Fruit fly (Drosophila melanogaster) whole organism, embryonic: ENCODE data around the gene Osi20.

Experiments
- Antp ChIP-seq: fragments of 200-800 bp; sonication (Bioruptor generic); optimal IDR thresholded peaks from 3 replicates; lab custom pipeline; 2016; ENCODE audit warnings: missing biosample characterization, missing genetic modification characterization
- CG10267 ChIP-seq: fragments of 200-800 bp; sonication (Bioruptor generic); optimal IDR thresholded peaks from 2 replicates; lab custom pipeline; 2018; ENCODE audit warnings: missing biosample characterization, mild to moderate bottlenecking, missing genetic modification characterization, moderate library complexity
- CG10543 ChIP-seq: fragments of 200-800 bp; sonication (Bioruptor generic); optimal IDR thresholded peaks from 3 replicates; lab custom pipeline; 2017; ENCODE audit warnings: missing biosample characterization, mild to moderate bottlenecking, missing genetic modification characterization, moderate library complexity
- CG11247 ChIP-seq: fragments of 200-800 bp; sonication (Bioruptor generic); IDR thresholded peaks from 2 replicates; pipeline ENCODE4 v1.3.6; 2022; ENCODE audit warnings: missing biosample characterization, missing genetic modification characterization
- CG12104 ChIP-seq: fragments of 200-800 bp; sonication (Bioruptor generic); optimal IDR thresholded peaks from 3 replicates; lab custom pipeline; 2016; ENCODE audit warnings: missing biosample characterization, missing genetic modification characterization
- CG12219 ChIP-seq: fragments of 200-800 bp; sonication (Bioruptor generic); optimal IDR thresholded peaks from 3 replicates; lab custom pipeline; 2018; ENCODE audit warnings: missing biosample characterization, mild to moderate bottlenecking, missing genetic modification characterization
- CG12299 ChIP-seq: fragments of 200-800 bp; sonication (Bioruptor generic); optimal IDR thresholded peaks from 2 replicates; lab custom pipeline; 2018; ENCODE audit warnings: missing biosample characterization, mild to moderate bottlenecking, missing genetic modification characterization
- CG1233 ChIP-seq: fragments of 200-800 bp; sonication (Bioruptor generic); optimal IDR thresholded peaks from 4 replicates; lab custom pipeline; 2018; ENCODE audit warnings: missing biosample characterization, mild to moderate bottlenecking, missing genetic modification characterization
- CG12744 ChIP-seq: fragments of 200-800 bp; sonication (Bioruptor generic); optimal IDR thresholded peaks from 2 replicates; lab custom pipeline; 2016; ENCODE audit warnings: missing biosample characterization, missing genetic modification characterization
- CG13894 ChIP-seq: fragments of 200-800 bp; sonication (Bioruptor generic); optimal IDR thresholded peaks from 3 replicates; lab custom pipeline; 2018; ENCODE audit warnings: missing biosample characterization, mild to moderate bottlenecking, missing genetic modification characterization, moderate library complexity
- CG17802 ChIP-seq: fragments of 200-800 bp; sonication (Bioruptor generic); optimal IDR thresholded peaks from 2 replicates; lab custom pipeline; 2018; ENCODE audit warnings: missing biosample characterization, mild to moderate bottlenecking, missing genetic modification characterization, moderate library complexity
- CG3163 ChIP-seq: fragments of 200-800 bp; sonication (Bioruptor generic); optimal IDR thresholded peaks from 3 replicates; lab custom pipeline; 2016; ENCODE audit warnings: missing biosample characterization, missing genetic modification characterization
- CG4424 ChIP-seq: fragments of 200-800 bp; sonication (Bioruptor generic); optimal IDR thresholded peaks from 3 replicates; lab custom pipeline; 2016; ENCODE audit warnings: missing biosample characterization, missing genetic modification characterization
- CG6175 ChIP-seq: fragments of 200-800 bp; sonication (Bioruptor generic); IDR thresholded peaks from 3 replicates; pipeline ENCODE4 v1.3.6; 2022; ENCODE audit warnings: missing biosample characterization, missing genetic modification characterization
- CG6854 ChIP-seq: fragments of 200-800 bp; sonication (Bioruptor generic); optimal IDR thresholded peaks from 3 replicates; lab custom pipeline; 2017; ENCODE audit warnings: missing biosample characterization, mild to moderate bottlenecking, missing genetic modification characterization
- CG7839 ChIP-seq: fragments of 200-800 bp; sonication (Bioruptor generic); optimal IDR thresholded peaks from 3 replicates; lab custom pipeline; 2018; ENCODE audit warnings: missing biosample characterization, mild to moderate bottlenecking, missing genetic modification characterization, moderate library complexity
- CG8281 ChIP-seq: fragments of 200-800 bp; sonication (Bioruptor generic); optimal IDR thresholded peaks from 2 replicates; lab custom pipeline; 2018; ENCODE audit warnings: missing biosample characterization, mild to moderate bottlenecking, missing genetic modification characterization, moderate library complexity
- CG9817 ChIP-seq: fragments of 200-800 bp; sonication (Bioruptor generic); optimal IDR thresholded peaks from 2 replicates; lab custom pipeline; 2018; ENCODE audit warnings: missing biosample characterization, mild to moderate bottlenecking, missing genetic modification characterization, moderate library complexity
- CTCF ChIP-seq: fragments of 200-800 bp; sonication (Bioruptor generic); optimal IDR thresholded peaks from 2 replicates; lab custom pipeline; 2017; ENCODE audit warnings: missing biosample characterization, mild to moderate bottlenecking, missing genetic modification characterization, moderate library complexity
- D19B ChIP-seq: fragments of 200-800 bp; sonication (Bioruptor generic); optimal IDR thresholded peaks from 2 replicates; lab custom pipeline; 2017; ENCODE audit warnings: missing biosample characterization, mild to moderate bottlenecking, missing genetic modification characterization
- Fer1 ChIP-seq: fragments of 200-800 bp; sonication (Bioruptor generic); optimal IDR thresholded peaks from 2 replicates; lab custom pipeline; 2017; ENCODE audit warnings: missing biosample characterization, mild to moderate bottlenecking, missing genetic modification characterization
- Gug ChIP-seq: fragments of 200-800 bp; sonication (Bioruptor generic); IDR thresholded peaks from 4 replicates; pipeline ENCODE4 v1.3.6; 2022; ENCODE audit warnings: missing biosample characterization, missing genetic modification characterization
- H2.0 ChIP-seq: fragments of 200-800 bp; sonication (Bioruptor generic); IDR thresholded peaks from 2 replicates; pipeline ENCODE4 v1.3.6; 2022; ENCODE audit warnings: missing biosample characterization, missing genetic modification characterization
- HmgD ChIP-seq: fragments of 200-800 bp; sonication (Bioruptor generic); optimal IDR thresholded peaks from 3 replicates; lab custom pipeline; 2016; ENCODE audit warnings: missing biosample characterization, missing genetic modification characterization
- Hmr ChIP-seq: fragments of 200-800 bp; sonication (Bioruptor generic); optimal IDR thresholded peaks from 3 replicates; lab custom pipeline; 2017; ENCODE audit warnings: mild to moderate bottlenecking, missing biosample characterization, missing genetic modification reagents, missing genetic modification characterization
- MBD-R2 ChIP-seq: fragments of 200-800 bp; sonication (Bioruptor generic); IDR thresholded peaks from 2 replicates; pipeline ENCODE4 v1.3.6; 2022; ENCODE audit warnings: missing biosample characterization, missing genetic modification characterization
- Pdp1 ChIP-seq, 2 experiments: fragments of 200-800 bp; sonication (Bioruptor generic); optimal IDR thresholded peaks; 3 replicates each; lab custom pipeline; 2016; ENCODE audit warnings: missing biosample characterization in 2 of 2, missing genetic modification characterization in 2 of 2, mild to moderate bottlenecking in 1 of 2, moderate library complexity in 1 of 2
- Ravus ChIP-seq: fragments of 200-800 bp; sonication (Bioruptor generic); IDR thresholded peaks from 2 replicates; pipeline ENCODE4 v1.3.6; 2022; ENCODE audit warnings: missing biosample characterization, missing genetic modification characterization
- Rfx ChIP-seq: fragments of 200-800 bp; sonication (Bioruptor generic); IDR thresholded peaks from 2 replicates; pipeline ENCODE4 v1.3.6; 2022; ENCODE audit warnings: missing biosample characterization, missing genetic modification characterization
- Sox100B ChIP-seq: fragments of 200-800 bp; sonication (Bioruptor generic); optimal IDR thresholded peaks from 3 replicates; lab custom pipeline; 2018; ENCODE audit warnings: missing biosample characterization, mild to moderate bottlenecking, missing genetic modification characterization
- Sox102F ChIP-seq: fragments of 200-800 bp; sonication (Bioruptor generic); optimal IDR thresholded peaks from 2 replicates; lab custom pipeline; 2018; ENCODE audit warnings: missing biosample characterization, mild to moderate bottlenecking, missing genetic modification characterization, moderate library complexity
- Spps ChIP-seq: fragments of 200-800 bp; sonication (Bioruptor generic); optimal IDR thresholded peaks from 2 replicates; lab custom pipeline; 2018; ENCODE audit warnings: missing biosample characterization, mild to moderate bottlenecking, missing genetic modification characterization
- ap ChIP-seq: fragments of 200-800 bp; sonication (Bioruptor generic); IDR thresholded peaks from 2 replicates; pipeline ENCODE4 v1.3.6; 2022; ENCODE audit warnings: missing biosample characterization, missing genetic modification characterization
- az2 ChIP-seq: fragments of 200-800 bp; sonication (Bioruptor generic); optimal IDR thresholded peaks from 3 replicates; lab custom pipeline; 2016; ENCODE audit warnings: missing biosample characterization, missing genetic modification characterization
- disco-r ChIP-seq: fragments of 200-800 bp; sonication (Bioruptor generic); optimal IDR thresholded peaks from 2 replicates; lab custom pipeline; 2016; ENCODE audit warnings: missing biosample characterization, missing genetic modification characterization
- dpn ChIP-seq, 2 experiments: fragments of 200-800 bp; sonication (Bioruptor generic); optimal IDR thresholded peaks; 3 replicates each; lab custom pipeline; 2016; ENCODE audit warnings: missing biosample characterization in 2 of 2, missing genetic modification characterization in 2 of 2
- gcm2 ChIP-seq: fragments of 200-800 bp; sonication (Bioruptor generic); optimal IDR thresholded peaks from 2 replicates; lab custom pipeline; 2016; ENCODE audit warnings: missing biosample characterization, missing genetic modification characterization
- her ChIP-seq: fragments of 200-800 bp; sonication (Bioruptor generic); optimal IDR thresholded peaks from 2 replicates; lab custom pipeline; 2016; ENCODE audit warnings: missing biosample characterization, missing genetic modification characterization
- jigr1 ChIP-seq: fragments of 200-800 bp; sonication (Bioruptor generic); IDR thresholded peaks from 3 replicates; pipeline ENCODE4 v1.3.6; 2022; ENCODE audit warnings: missing biosample characterization, missing genetic modification characterization
- kah ChIP-seq: fragments of 200-800 bp; sonication (Bioruptor generic); optimal IDR thresholded peaks from 2 replicates; lab custom pipeline; 2018; ENCODE audit warnings: missing biosample characterization, mild to moderate bottlenecking, missing genetic modification characterization
- knrl ChIP-seq: fragments of 200-800 bp; sonication (Bioruptor generic); IDR thresholded peaks from 3 replicates; pipeline ENCODE4 v1.3.6; 2022; ENCODE audit warnings: missing biosample characterization, missing genetic modification characterization; ENCODE audit not compliant: partially characterized antibody
- nom ChIP-seq: fragments of 200-800 bp; sonication (Bioruptor generic); optimal IDR thresholded peaks from 2 replicates; lab custom pipeline; 2017; ENCODE audit warnings: missing biosample characterization, missing genetic modification characterization, mild to moderate bottlenecking, moderate library complexity, missing genetic modification reagents
- oc ChIP-seq: fragments of 200-800 bp; sonication (Bioruptor generic); optimal IDR thresholded peaks from 2 replicates; lab custom pipeline; 2018; ENCODE audit warnings: missing biosample characterization, mild to moderate bottlenecking, missing genetic modification characterization, moderate library complexity
- pb ChIP-seq: fragments of 200-800 bp; sonication (Bioruptor generic); optimal IDR thresholded peaks from 3 replicates; lab custom pipeline; 2016; ENCODE audit warnings: missing biosample characterization, missing genetic modification characterization
- psq ChIP-seq: fragments of 200-800 bp; sonication (Bioruptor generic); optimal IDR thresholded peaks from 2 replicates; lab custom pipeline; 2017; ENCODE audit warnings: missing biosample characterization, missing genetic modification characterization
- ssp ChIP-seq: fragments of 200-800 bp; sonication (Bioruptor generic); IDR thresholded peaks from 2 replicates; pipeline ENCODE4 v1.3.6; 2022; ENCODE audit warnings: missing biosample characterization, missing genetic modification characterization
- stc ChIP-seq: fragments of 200-800 bp; sonication (Bioruptor generic); IDR thresholded peaks from 2 replicates; pipeline ENCODE4 v1.3.6; 2022; ENCODE audit warnings: missing biosample characterization, missing genetic modification characterization
- stwl ChIP-seq: fragments of 200-800 bp; sonication (Bioruptor generic); optimal IDR thresholded peaks from 3 replicates; lab custom pipeline; 2018; ENCODE audit warnings: missing biosample characterization, mild to moderate bottlenecking, missing genetic modification characterization, moderate library complexity
- sug ChIP-seq: fragments of 200-800 bp; optimal IDR thresholded peaks from 2 replicates; lab custom pipeline; 2019; ENCODE audit warnings: missing biosample characterization, mild to moderate bottlenecking, missing genetic modification characterization, moderate library complexity
- ttk ChIP-seq: fragments of 200-800 bp; sonication (Bioruptor generic); IDR thresholded peaks from 2 replicates; pipeline ENCODE4 v2.1.2; 2022; ENCODE audit warnings: missing biosample characterization, missing genetic modification characterization
- z ChIP-seq: fragments of 200-800 bp; sonication (Bioruptor generic); IDR thresholded peaks from 3 replicates; pipeline ENCODE4 v1.3.6; 2022; ENCODE audit warnings: missing biosample characterization, missing genetic modification characterization
- zen ChIP-seq: fragments of 200-800 bp; sonication (Bioruptor generic); optimal IDR thresholded peaks from 3 replicates; lab custom pipeline; 2018; ENCODE audit warnings: missing biosample characterization, mild to moderate bottlenecking, missing genetic modification characterization, moderate library complexity

The Osi20 gene

dm6 chr3R:6368100-6368499 lies 28.2 kb downstream of the Osi20 start, which contains the start of gene CG42724 (continued):
- TF ChIP-seq Ravus (GFP tag; lab: Robert Waterston, UW), result no peak
- no peak for TF ChIP-seq CG17802
- peak; percentile 73 to 77 for TF ChIP-seq dpn (GFP tag; optimal IDR thresholded peaks at IDR 0.05; lab: Kevin White, UChicago)
- peak; percentile 48 for TF ChIP-seq HmgD (GFP tag; lab: Kevin White, UChicago)
- no peak for TF ChIP-seq psq (GFP tag; lab: Kevin White, UChicago)
- no peak for TF ChIP-seq z
- TF ChIP-seq MBD-R2, result peak; percentile 73
- no peak for TF ChIP-seq kah (GFP tag; lab: Kevin White, UChicago)
- TF ChIP-seq CTCF, result no peak
- no peak for TF ChIP-seq CG10543 (GFP tag; lab: Kevin White, UChicago)
- TF ChIP-seq CG8281 (tag; lab: Kevin White, UChicago), result no peak
- TF ChIP-seq CG7839 (tag; lab: Kevin White, UChicago), result no peak
- peak; percentile 19 for TF ChIP-seq CG4424 (GFP tag; lab: Kevin White, UChicago)
- TF ChIP-seq oc (tag; lab: Kevin White, UChicago), result no peak
- TF ChIP-seq CG13894, result no peak
- no peak for TF ChIP-seq D19B
- TF ChIP-seq Rfx (GFP tag; lab: Robert Waterston, UW), result peak; percentile 80
- peak; percentile 78 for TF ChIP-seq Antp (GFP tag; lab: Kevin White, UChicago)
- no peak for TF ChIP-seq Hmr
- TF ChIP-seq nom (GFP tag; lab: Kevin White, UChicago), result no peak
- TF ChIP-seq CG11247 (GFP tag; lab: Robert Waterston, UW), result peak; percentile 60; the same call in 1 of the 2 replicates
- TF ChIP-seq pb, result peak; percentile 9
- peak; percentile 60; the same call in 2 of the 4 replicates for TF ChIP-seq Gug
- TF ChIP-seq CG10267 (tag; lab: Kevin White, UChicago), result peak; percentile 35
- no peak for TF ChIP-seq CG12219 (GFP tag; lab: Kevin White, UChicago)
- peak; percentile 60 for TF ChIP-seq CG3163 (GFP tag; lab: Kevin White, UChicago)
- no peak for TF ChIP-seq Spps (tag; lab: Kevin White, UChicago)
- no peak for TF ChIP-seq jigr1 (GFP tag; lab: Robert Waterston, UW)
- no peak for TF ChIP-seq CG1233 (GFP tag; lab: Kevin White, UChicago)
- peak; percentile 39 for TF ChIP-seq CG12299
- TF ChIP-seq Sox102F (GFP tag; lab: Kevin White, UChicago), result no peak
- 0 out of 3 replicates have a peak, but pooled peaks have one; percentile 32 for TF ChIP-seq CG6175 (GFP tag; lab: Robert Waterston, UW)
- TF ChIP-seq Fer1 (GFP tag; lab: Kevin White, UChicago), result no peak
- peak; percentile 63 for TF ChIP-seq H2.0 (GFP tag; lab: Robert Waterston, UW)
- TF ChIP-seq CG12744 (GFP tag; lab: Kevin White, UChicago), result peak; percentile 36
- peak; percentile 79 for TF ChIP-seq her
- no peak for TF ChIP-seq zen (tag; lab: Kevin White, UChicago)
- TF ChIP-seq gcm2 (GFP tag; lab: Kevin White, UChicago), result peak; percentile 32
- peak; percentile 33 for TF ChIP-seq ssp (GFP tag; lab: Robert Waterston, UW)
- peak; percentile 51; the same call in 2 of the 3 replicates for TF ChIP-seq knrl (GFP tag; lab: Robert Waterston, UW)
- no peak for TF ChIP-seq CG12104
- peak; percentile 44; the same call in 1 of the 2 replicates for TF ChIP-seq stc (GFP tag; lab: Robert Waterston, UW)
- no peak for TF ChIP-seq sug (tag; lab: Kevin White, UChicago)
- no peak for TF ChIP-seq ap (GFP tag; lab: Robert Waterston, UW)
- no peak for TF ChIP-seq Sox100B (GFP tag; lab: Kevin White, UChicago)
- peak; percentile 57 for TF ChIP-seq stwl (tag; lab: Kevin White, UChicago)
- TF ChIP-seq disco-r (GFP tag; lab: Kevin White, UChicago), result peak; percentile 56
- peak; percentile 62 for TF ChIP-seq CG9817
- no peak for TF ChIP-seq CG6854 (GFP tag; lab: Kevin White, UChicago)
- TF ChIP-seq ttk (GFP tag; lab: Robert Waterston, UW), result peak; percentile 39; the same call in 1 of the 2 replicates
- TF ChIP-seq az2 (GFP tag; lab: Kevin White, UChicago), result peak; percentile 47
- peak; percentile 74 to 80 for TF ChIP-seq Pdp1 (GFP tag; optimal IDR thresholded peaks at IDR 0.05; lab: Kevin White, UChicago)
